Fruit fly (Drosophila melanogaster) whole organism, embryonic: ENCODE measurements around the gene Arf4.

ENCODE experiments used
- Asciz ChIP-seq: fragments of 200-800 bp; sonication (Bioruptor generic); optimal IDR thresholded peaks from 2 replicates; lab custom pipeline; 2017; ENCODE audit warnings: missing biosample characterization, mild to moderate bottlenecking, missing genetic modification characterization, missing genetic modification reagents
- Atf3 ChIP-seq: fragments of 200-800 bp; sonication (Bioruptor generic); optimal IDR thresholded peaks from 3 replicates; lab custom pipeline; 2016; ENCODE audit warnings: missing biosample characterization, missing genetic modification characterization
- BtbVII ChIP-seq: fragments of 200-800 bp; sonication (Bioruptor generic); optimal IDR thresholded peaks from 3 replicates; lab custom pipeline; 2017; ENCODE audit warnings: missing biosample characterization, mild to moderate bottlenecking, missing genetic modification characterization
- Bteb2 ChIP-seq: fragments of 200-800 bp; sonication (Bioruptor generic); optimal IDR thresholded peaks from 2 replicates; lab custom pipeline; 2016; ENCODE audit warnings: missing biosample characterization, missing genetic modification characterization
- CG12391 ChIP-seq: fragments of 200-800 bp; sonication (Bioruptor generic); optimal IDR thresholded peaks from 3 replicates; lab custom pipeline; 2018; ENCODE audit warnings: missing biosample characterization, mild to moderate bottlenecking, missing genetic modification characterization, moderate library complexity
- CG15514 ChIP-seq: fragments of 200-800 bp; sonication (Bioruptor generic); optimal IDR thresholded peaks from 3 replicates; lab custom pipeline; 2017; ENCODE audit warnings: missing biosample characterization, missing genetic modification characterization, mild to moderate bottlenecking, moderate library complexity, missing genetic modification reagents
- CG17361 ChIP-seq: fragments of 200-800 bp; sonication (Bioruptor generic); IDR thresholded peaks from 3 replicates; pipeline ENCODE4 v1.3.6; 2022; ENCODE audit warnings: missing biosample characterization, missing genetic modification characterization
- CG17912 ChIP-seq: fragments of 200-800 bp; sonication (Bioruptor generic); optimal IDR thresholded peaks from 2 replicates; lab custom pipeline; 2018; ENCODE audit warnings: missing biosample characterization, mild to moderate bottlenecking, missing genetic modification characterization
- CG18011 ChIP-seq: fragments of 200-800 bp; sonication (Bioruptor generic); optimal IDR thresholded peaks from 2 replicates; lab custom pipeline; 2017; ENCODE audit warnings: missing biosample characterization, missing genetic modification characterization, mild to moderate bottlenecking, moderate library complexity, missing genotype
- CG2678 ChIP-seq: fragments of 200-800 bp; sonication (Bioruptor generic); optimal IDR thresholded peaks from 3 replicates; lab custom pipeline; 2019; ENCODE audit warnings: missing biosample characterization, mild to moderate bottlenecking, missing genetic modification characterization, moderate library complexity
- CG4730 ChIP-seq: fragments of 200-800 bp; sonication (Bioruptor generic); IDR thresholded peaks from 2 replicates; pipeline ENCODE4 v1.3.6; 2022; ENCODE audit warnings: missing biosample characterization, missing genetic modification characterization
- CG5245 ChIP-seq: fragments of 200-800 bp; sonication (Bioruptor generic); optimal IDR thresholded peaks from 3 replicates; lab custom pipeline; 2016; ENCODE audit warnings: missing biosample characterization, missing genetic modification characterization
- CG6765 ChIP-seq: fragments of 200-800 bp; sonication (Bioruptor generic); optimal IDR thresholded peaks from 3 replicates; lab custom pipeline; 2017; ENCODE audit warnings: missing biosample characterization, mild to moderate bottlenecking, missing genetic modification characterization
- CG7271 ChIP-seq: fragments of 200-800 bp; sonication (Bioruptor generic); optimal IDR thresholded peaks from 2 replicates; lab custom pipeline; 2018; ENCODE audit warnings: missing biosample characterization, mild to moderate bottlenecking, missing genetic modification characterization, moderate library complexity
- CG9215 ChIP-seq: fragments of 200-800 bp; sonication (Bioruptor generic); IDR thresholded peaks from 2 replicates; pipeline ENCODE4 v1.3.6; 2022; ENCODE audit warnings: missing biosample characterization, missing genetic modification characterization
- CG9437 ChIP-seq: fragments of 200-800 bp; sonication (Bioruptor generic); optimal IDR thresholded peaks from 2 replicates; lab custom pipeline; 2018; ENCODE audit warnings: missing biosample characterization, mild to moderate bottlenecking, missing genetic modification characterization
- Chrac-16 ChIP-seq: fragments of 200-800 bp; sonication (Bioruptor generic); optimal IDR thresholded peaks from 3 replicates; lab custom pipeline; 2016; ENCODE audit warnings: missing biosample characterization, missing genetic modification characterization
- D19A ChIP-seq: fragments of 200-800 bp; optimal IDR thresholded peaks from 3 replicates; lab custom pipeline; 2019; ENCODE audit warnings: missing biosample characterization, mild to moderate bottlenecking, missing genetic modification characterization, moderate library complexity
- Dfd ChIP-seq, 2 experiments: fragments of >200 bp; optimal IDR thresholded peaks; 2 replicates each; lab custom pipeline; 2017; ENCODE audit warnings: missing biosample characterization in 2 of 2, missing genetic modification characterization in 2 of 2
- Hr78 ChIP-seq, 2 experiments: fragments of 200-800 bp in 1 of 2; fragments of >200 bp in 1 of 2; sonication (Bioruptor generic) in 1 of 2; optimal IDR thresholded peaks; 2 replicates each; lab custom pipeline; 2017 to 2019; ENCODE audit warnings: missing biosample characterization in 2 of 2, missing genetic modification characterization in 2 of 2, mild to moderate bottlenecking in 1 of 2, moderate library complexity in 1 of 2
- Hsf ChIP-seq: fragments of 200-800 bp; sonication (Bioruptor generic); optimal IDR thresholded peaks from 3 replicates; lab custom pipeline; 2016; ENCODE audit warnings: missing biosample characterization, missing genetic modification characterization
- Med ChIP-seq: fragments of 200-800 bp; sonication (Bioruptor generic); peaks from one replicate; lab custom pipeline; 2016; ENCODE audit warnings: missing biosample characterization, missing genetic modification characterization, mild to moderate bottlenecking, inconsistent platforms, moderate library complexity
- Nf-YC ChIP-seq: fragments of 200-800 bp; optimal IDR thresholded peaks from 3 replicates; lab custom pipeline; 2019; ENCODE audit warnings: missing biosample characterization, mild to moderate bottlenecking, missing genetic modification characterization, moderate library complexity
- Oaz ChIP-seq: fragments of 200-800 bp; sonication (Bioruptor generic); IDR thresholded peaks from 2 replicates; pipeline ENCODE4 v1.3.6; 2022; ENCODE audit warnings: missing biosample characterization, missing genetic modification characterization
- PHDP ChIP-seq: fragments of 200-800 bp; sonication (Bioruptor generic); optimal IDR thresholded peaks from 3 replicates; lab custom pipeline; 2018; ENCODE audit warnings: missing biosample characterization, mild to moderate bottlenecking, missing genetic modification characterization, moderate library complexity
- Rx ChIP-seq: fragments of 200-800 bp; sonication (Bioruptor generic); IDR thresholded peaks from 2 replicates; pipeline ENCODE4 v1.3.6; 2022; ENCODE audit warnings: missing biosample characterization, missing genetic modification characterization
- Spps ChIP-seq: fragments of 200-800 bp; sonication (Bioruptor generic); optimal IDR thresholded peaks from 2 replicates; lab custom pipeline; 2018; ENCODE audit warnings: missing biosample characterization, mild to moderate bottlenecking, missing genetic modification characterization
- YL-1 ChIP-seq: fragments of 200-800 bp; sonication (Bioruptor generic); optimal IDR thresholded peaks from 3 replicates; lab custom pipeline; 2017; ENCODE audit warnings: missing biosample characterization, mild to moderate bottlenecking, missing genetic modification characterization
- abd-A ChIP-seq: fragments of 200-800 bp; sonication (Bioruptor generic); optimal IDR thresholded peaks from 3 replicates; lab custom pipeline; 2019; ENCODE audit warnings: missing biosample characterization, mild to moderate bottlenecking, missing genetic modification characterization, moderate library complexity
- btn ChIP-seq: fragments of 200-800 bp; sonication (Bioruptor generic); optimal IDR thresholded peaks from 2 replicates; lab custom pipeline; 2016; ENCODE audit warnings: missing biosample characterization, missing genetic modification characterization
- corto ChIP-seq: fragments of 200-800 bp; sonication (Bioruptor generic); optimal IDR thresholded peaks from 2 replicates; lab custom pipeline; 2016; ENCODE audit warnings: missing biosample characterization, mild to moderate bottlenecking, missing genetic modification characterization, moderate library complexity
- disco-r ChIP-seq: fragments of 200-800 bp; sonication (Bioruptor generic); optimal IDR thresholded peaks from 2 replicates; lab custom pipeline; 2016; ENCODE audit warnings: missing biosample characterization, missing genetic modification characterization
- en ChIP-seq: fragments of 200-800 bp; sonication (Bioruptor generic); optimal IDR thresholded peaks from 2 replicates; lab custom pipeline; 2016; ENCODE audit warnings: missing biosample characterization, missing genetic modification characterization
- gce ChIP-seq: fragments of 200-800 bp; sonication (Bioruptor generic); IDR thresholded peaks from 3 replicates; pipeline ENCODE4 v1.3.6; 2022; ENCODE audit warnings: missing biosample characterization, missing genetic modification characterization
- gsb ChIP-seq: fragments of 200-800 bp; sonication (Bioruptor generic); IDR thresholded peaks from 2 replicates; pipeline ENCODE4 v1.3.6; 2022; ENCODE audit warnings: missing biosample characterization, missing genetic modification characterization
- her ChIP-seq: fragments of 200-800 bp; sonication (Bioruptor generic); optimal IDR thresholded peaks from 2 replicates; lab custom pipeline; 2016; ENCODE audit warnings: missing biosample characterization, missing genetic modification characterization
- hth ChIP-seq: fragments of >200 bp; optimal IDR thresholded peaks from 2 replicates; lab custom pipeline; 2017; ENCODE audit warnings: inconsistent platforms
- lbe ChIP-seq: fragments of 200-800 bp; sonication (Bioruptor generic); optimal IDR thresholded peaks from 2 replicates; lab custom pipeline; 2016; ENCODE audit warnings: missing biosample characterization, mild to moderate bottlenecking, missing genetic modification characterization
- mirr ChIP-seq: fragments of 200-800 bp; sonication (Bioruptor generic); optimal IDR thresholded peaks from 3 replicates; lab custom pipeline; 2018; ENCODE audit warnings: missing biosample characterization, mild to moderate bottlenecking, missing genetic modification characterization
- oc ChIP-seq: fragments of 200-800 bp; sonication (Bioruptor generic); optimal IDR thresholded peaks from 2 replicates; lab custom pipeline; 2018; ENCODE audit warnings: missing biosample characterization, mild to moderate bottlenecking, missing genetic modification characterization, moderate library complexity
- org-1 ChIP-seq: fragments of 200-800 bp; sonication (Bioruptor generic); optimal IDR thresholded peaks from 2 replicates; lab custom pipeline; 2017; ENCODE audit warnings: missing biosample characterization, missing genetic modification characterization
- otp ChIP-seq: fragments of 200-800 bp; sonication (Bioruptor generic); IDR thresholded peaks from 3 replicates; pipeline ENCODE4, ENCODE4 v1.3.6; 2022; ENCODE audit warnings: missing biosample characterization, missing genetic modification characterization
- pum ChIP-seq: fragments of 200-800 bp; sonication (Bioruptor generic); optimal IDR thresholded peaks from 2 replicates; lab custom pipeline; 2016; ENCODE audit warnings: missing biosample characterization, missing genetic modification characterization
- pzg ChIP-seq: fragments of 200-800 bp; sonication (Bioruptor generic); optimal IDR thresholded peaks from 3 replicates; lab custom pipeline; 2018; ENCODE audit warnings: missing biosample characterization, mild to moderate bottlenecking, missing genetic modification characterization, moderate library complexity
- sc ChIP-seq, 3 experiments: fragments of >200 bp in 2 of 3; fragments of 200-800 bp in 1 of 3; sonication (Bioruptor generic) in 1 of 3; optimal IDR thresholded peaks; 2 replicates in 2 of 3; 3 replicates in 1 of 3; lab custom pipeline; 2017; ENCODE audit warnings: mild to moderate bottlenecking in 1 of 3, missing biosample characterization in 1 of 3, missing genetic modification characterization in 1 of 3, missing genetic modification reagents in 1 of 3
- slou ChIP-seq: fragments of 200-800 bp; sonication (Bioruptor generic); optimal IDR thresholded peaks from 3 replicates; lab custom pipeline; 2016; ENCODE audit warnings: missing biosample characterization, missing genetic modification characterization
- slp2 ChIP-seq: fragments of 200-800 bp; sonication (Bioruptor generic); optimal IDR thresholded peaks from 2 replicates; lab custom pipeline; 2016; ENCODE audit warnings: missing biosample characterization, missing genetic modification characterization
- sug ChIP-seq: fragments of 200-800 bp; optimal IDR thresholded peaks from 2 replicates; lab custom pipeline; 2019; ENCODE audit warnings: missing biosample characterization, mild to moderate bottlenecking, missing genetic modification characterization, moderate library complexity
- trh ChIP-seq: fragments of 200-800 bp; sonication (Bioruptor generic); optimal IDR thresholded peaks from 2 replicates; lab custom pipeline; 2016; ENCODE audit warnings: missing biosample characterization, missing genetic modification characterization

Arf4 gene

dm6 chr4:1112867-1113769, 10.8 kb upstream of the Arf4 start (continued):
- TF ChIP-seq Nf-YC (tag; lab: Kevin White, UChicago) (peak; percentile 64), Oaz (GFP tag; lab: Robert Waterston, UW) (no peak), Dfd (GFP tag; optimal IDR thresholded peaks at IDR 0.05; lab: Kevin White, UChicago) (no peak), org-1 (GFP tag; lab: Kevin White, UChicago) (no peak), CG9215 (GFP tag; lab: Robert Waterston, UW) (no peak), mirr (no peak), en (GFP tag; lab: Kevin White, UChicago) (peak; percentile 91), CG6765 (GFP tag; lab: Kevin White, UChicago) (peak; percentile 73), disco-r (GFP tag; lab: Kevin White, UChicago) (peak; percentile 85), her (peak; percentile 79), Hr78 (GFP tag; optimal IDR thresholded peaks at IDR 0.05; lab: Kevin White, UChicago) (no peak), trh (GFP tag; lab: Kevin White, UChicago) (peak; percentile 85), sug (tag; lab: Kevin White, UChicago) (peak; percentile 65), lbe (GFP tag; lab: Kevin White, UChicago) (peak; percentile 82), CG9437 (GFP tag; lab: Kevin White, UChicago) (peak; percentile 77), CG15514 (no peak), CG2678 (tag; lab: Kevin White, UChicago) (no peak), D19A (tag; lab: Kevin White, UChicago) (peak; percentile 98), Rx (GFP tag; lab: Robert Waterston, UW) (no peak), YL-1 (GFP tag; lab: Kevin White, UChicago) (no peak), CG5245 (GFP tag; lab: Kevin White, UChicago) (peak; percentile 88), Asciz (peak; percentile 94), otp (GFP tag; lab: Robert Waterston, UW) (no peak), gsb (GFP tag; lab: Robert Waterston, UW) (no peak), abd-A (tag; lab: Kevin White, UChicago) (no peak), slou (GFP tag; lab: Kevin White, UChicago) (peak; percentile 60), pzg (GFP tag; lab: Kevin White, UChicago) (no peak), gce (GFP tag; lab: Robert Waterston, UW) (no peak), CG7271 (tag; lab: Kevin White, UChicago) (peak; percentile 85), btn (peak; percentile 86), Atf3 (GFP tag; lab: Kevin White, UChicago) (peak; percentile 93), sc (optimal IDR thresholded peaks at IDR 0.05; lab: Kevin White, UChicago) (no peak), sc (GFP tag; optimal IDR thresholded peaks at IDR 0.05; lab: Kevin White, UChicago) (peak; percentile 82), pum (GFP tag; lab: Kevin White, UChicago) (peak; percentile 92), BtbVII (GFP tag; lab: Kevin White, UChicago) (peak; percentile 81), CG12391 (tag; lab: Kevin White, UChicago) (peak; percentile 96), Hsf (GFP tag; lab: Kevin White, UChicago) (peak; percentile 96), CG17361 (GFP tag; lab: Robert Waterston, UW) (peak; percentile 96; the same call in 2 of the 3 replicates), CG4730 (GFP tag; lab: Robert Waterston, UW) (no peak), oc (no peak), Spps (tag; lab: Kevin White, UChicago) (peak; percentile 87), Med (GFP tag; lab: Kevin White, UChicago) (peak; percentile 99), Bteb2 (GFP tag; lab: Kevin White, UChicago) (peak; percentile 93), PHDP (tag; lab: Kevin White, UChicago) (peak; percentile 95), corto (GFP tag; lab: Kevin White, UChicago) (peak; percentile 66), Chrac-16 (GFP tag; lab: Kevin White, UChicago) (peak; percentile 94), CG18011 (GFP tag; lab: Kevin White, UChicago) (peak; percentile 82), CG17912 (GFP tag; lab: Kevin White, UChicago) (peak; percentile 94), slp2 (peak; percentile 88), hth (lab: Kevin White, UChicago) (no peak)
